Worm (Caenorhabditis elegans): Measurements from ENCODE around the gene acdh-11.

DNA sequence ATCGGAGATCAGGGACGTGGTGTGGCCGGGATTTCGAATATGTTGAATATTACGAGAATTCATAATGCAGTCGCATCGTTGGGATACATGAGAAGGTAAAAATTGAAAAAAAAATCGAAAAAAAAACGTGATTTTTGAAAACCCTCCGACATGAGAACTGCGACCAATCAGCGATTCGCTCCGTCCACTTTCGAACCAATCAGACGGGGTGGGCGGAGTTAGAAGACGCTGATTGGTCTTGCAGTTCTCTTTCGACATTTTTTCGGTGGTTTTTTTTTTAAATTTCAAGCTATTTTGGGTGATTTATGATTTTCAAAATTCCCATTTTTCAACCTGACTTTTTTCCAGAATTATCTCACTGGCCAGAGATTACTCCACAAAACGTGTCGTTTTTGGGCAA is 3.2 kb downstream of the acdh-11 start:
- TF ChIP-seq B0310.2 (tag; optimal IDR thresholded peaks at IDR 0.05) (no peak), tbx-37 (GFP tag; conservative IDR thresholded peaks at IDR 0.05) (no peak), ama-1 (optimal IDR thresholded peaks at IDR 0.05) (no peak)

Measured in whole organism, early embryonic.